Fruit fly (Drosophila melanogaster) S2 (cell line): ENCODE data around the gene CG7728.
A peak's percentile ranks its signal among the peaks of the same experiment; 100 is the strongest.

Experiments
- CG8478 ChIP-seq: fragments of >200 bp; optimal IDR thresholded peaks from 2 replicates; lab custom pipeline; 2018
- CTCF ChIP-seq, 2 experiments: fragments of >200 bp; optimal IDR thresholded peaks; 2 replicates each; lab custom pipeline; 2018

Gene CG7728

DNA sequence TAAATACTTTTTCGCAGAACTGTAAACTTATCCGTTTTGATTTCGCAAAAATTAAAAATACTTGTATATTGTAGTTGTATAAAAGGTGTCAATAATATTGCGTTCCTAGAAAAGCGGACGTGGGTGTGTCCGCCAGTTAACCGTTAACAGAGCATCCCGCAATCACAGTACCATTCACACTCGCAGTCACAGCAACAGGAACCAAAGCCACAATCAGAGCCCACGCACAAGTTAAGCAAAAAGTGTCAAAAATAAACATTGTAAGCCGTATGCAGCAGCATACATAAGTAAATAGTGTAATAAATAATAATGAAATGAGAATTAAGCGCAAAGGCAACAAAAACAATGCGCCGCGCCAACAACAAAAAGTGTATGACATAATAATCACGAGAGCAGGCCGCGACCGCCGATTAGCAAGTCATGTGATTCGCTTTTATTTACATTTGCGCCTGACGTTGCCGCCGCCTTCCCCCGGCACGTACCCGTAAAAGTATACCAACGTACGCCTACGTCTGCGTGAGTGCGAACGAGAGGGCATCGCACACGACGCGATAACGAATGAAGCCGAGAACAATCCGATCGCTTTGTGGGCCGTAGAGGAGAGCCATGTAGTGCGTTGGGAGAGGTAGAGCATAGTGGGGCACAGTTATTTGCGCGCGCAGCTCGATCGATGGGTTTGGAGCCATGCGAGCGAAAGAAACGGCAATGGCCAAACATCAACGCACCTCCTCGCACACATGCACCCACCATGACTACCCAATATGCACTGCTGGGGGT, 6.4 kb upstream of the CG7728 start:
- no peak for TF ChIP-seq CTCF (optimal IDR thresholded peaks at IDR 0.05; lab: Kevin White, UChicago)
- no peak for TF ChIP-seq CG8478

DNA sequence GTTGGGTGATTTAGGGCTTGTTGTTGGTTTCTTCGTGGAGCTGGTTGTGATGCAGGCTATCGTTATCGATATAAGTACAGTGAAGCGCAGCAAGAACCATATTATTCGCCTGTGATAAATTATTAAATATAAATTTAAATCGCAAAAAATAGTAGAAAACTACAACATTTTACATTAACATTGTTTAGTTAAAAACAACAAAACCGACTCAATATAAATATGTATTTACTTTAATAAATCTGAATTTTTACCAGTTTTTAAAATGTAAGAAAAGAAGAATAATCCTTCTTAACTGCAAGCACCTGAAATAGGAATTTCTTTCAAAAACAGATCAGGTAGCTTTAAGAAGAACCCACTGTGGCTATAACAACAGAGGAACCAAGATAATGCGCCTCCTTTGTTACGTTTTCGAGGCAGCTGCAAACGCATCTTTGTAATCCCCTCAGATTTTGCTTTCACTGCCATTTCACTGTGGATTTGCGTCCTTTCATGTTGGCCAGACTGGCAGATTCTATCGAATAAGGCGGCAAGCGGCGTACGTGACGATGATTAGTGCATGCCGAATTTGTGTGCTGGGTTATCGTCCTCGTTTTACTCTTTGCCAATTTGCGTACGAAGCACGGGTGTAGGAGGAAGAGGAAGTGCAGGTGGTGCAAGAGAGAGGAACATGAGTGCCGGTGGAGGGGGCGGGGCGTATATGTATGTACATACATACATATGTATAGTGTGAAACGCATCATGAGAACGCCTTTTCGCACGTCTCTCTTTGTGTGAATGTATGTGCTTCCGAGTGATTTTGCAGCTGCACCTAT, 5.6 kb upstream of the CG7728 start:
- TF ChIP-seq CG8478 (no peak), CTCF (optimal IDR thresholded peaks at IDR 0.05; lab: Kevin White, UChicago) (no peak)

DNA sequence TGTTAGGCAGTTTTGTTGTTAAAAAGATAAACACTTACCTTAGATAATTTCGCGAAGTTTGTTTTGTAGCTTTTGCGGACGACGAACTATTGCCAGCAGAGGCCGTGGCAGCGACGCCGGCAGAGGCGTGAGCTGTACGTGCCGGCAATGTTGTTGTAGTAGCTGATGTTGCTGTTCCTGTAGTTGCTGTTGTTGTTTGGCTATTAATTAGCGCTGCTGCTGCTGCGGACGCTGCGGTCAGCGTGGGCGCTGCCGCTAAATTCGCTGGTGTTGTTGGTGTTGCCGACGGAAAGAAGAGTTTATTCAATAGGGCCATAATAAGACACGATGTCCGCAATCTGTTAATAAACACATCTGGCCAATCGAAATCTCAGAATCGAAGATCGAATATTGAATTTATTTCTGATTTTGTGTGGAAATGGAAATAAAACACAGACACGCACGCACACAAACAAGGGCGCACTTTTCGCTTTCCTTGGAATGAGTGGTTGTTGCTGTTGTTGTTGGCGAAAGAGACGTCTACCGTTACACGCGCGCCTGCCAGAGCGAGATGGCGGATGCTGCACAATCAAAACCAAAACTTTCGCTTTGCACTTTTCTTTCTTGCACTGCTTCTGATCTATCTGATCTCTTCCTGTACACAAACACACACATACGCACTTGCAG, 4.9 kb upstream of the CG7728 start:
- TF ChIP-seq CG8478 = no peak
- no peak for TF ChIP-seq CTCF (optimal IDR thresholded peaks at IDR 0.05; lab: Kevin White, UChicago)

DNA sequence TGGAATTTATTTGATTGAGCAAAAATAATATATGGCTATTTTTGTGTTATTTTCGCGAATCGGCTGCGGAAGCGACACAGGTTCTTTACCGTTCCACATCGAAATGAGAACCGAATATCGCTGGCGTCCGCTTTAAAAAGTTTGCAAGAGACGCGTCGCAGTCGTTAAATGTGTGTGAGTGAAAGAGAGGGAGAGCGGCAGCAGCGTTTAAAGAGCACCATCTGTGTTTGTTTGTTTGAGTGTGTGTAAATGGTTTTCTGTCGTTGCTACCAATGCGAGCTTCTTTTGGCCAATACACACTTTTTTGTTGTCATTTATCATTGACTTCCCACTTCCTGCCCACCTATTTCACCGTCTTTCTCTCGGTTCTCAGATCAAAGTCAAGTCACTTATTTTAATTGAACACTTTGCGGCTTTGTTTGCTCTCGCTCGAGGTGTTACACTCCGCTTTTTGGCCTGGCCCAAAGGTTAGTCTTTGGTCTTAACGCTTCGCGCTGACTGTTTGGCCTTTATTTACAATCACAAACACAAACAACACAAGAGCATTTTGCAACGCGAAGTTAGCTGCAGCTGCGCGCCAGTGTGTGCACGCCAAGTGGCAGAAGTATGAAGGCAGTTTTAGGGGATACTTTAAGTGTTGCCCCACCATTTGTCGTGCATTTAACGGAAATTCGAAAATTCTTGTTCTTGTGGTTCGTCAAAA, 4.2 kb upstream of the CG7728 start, which contains the start of gene CG3764:
Gene CG3764, minus strand, starts transcription at position 549 of the 703 bp plus-strand sequence.
- peak in 1 of 2 experiments; percentile 27 for TF ChIP-seq CTCF (optimal IDR thresholded peaks at IDR 0.05; lab: Kevin White, UChicago)
- TF ChIP-seq CG8478 = no peak

DNA sequence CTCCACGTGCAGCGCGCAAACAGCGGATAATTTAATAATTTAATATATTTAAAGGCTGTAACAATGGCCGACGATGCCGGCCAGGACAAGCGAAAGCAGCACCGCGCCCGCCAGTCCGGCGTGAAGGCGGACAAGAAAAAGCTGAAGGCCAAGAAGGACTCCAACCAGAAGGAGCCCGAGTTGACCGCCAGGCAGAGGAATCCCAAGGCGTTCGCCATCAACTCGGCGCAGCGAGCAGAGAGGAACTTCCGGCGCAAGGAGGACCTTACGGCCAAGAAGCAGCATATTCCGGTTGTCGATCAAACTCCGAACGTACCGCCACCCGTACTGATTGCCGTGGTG, 211 bp downstream of the CG7728 start:
- TF ChIP-seq CTCF (optimal IDR thresholded peaks at IDR 0.05; lab: Kevin White, UChicago) (no peak), CG8478 (no peak)

dm6 chr3L:17022756-17023155, 6.4 kb downstream of the CG7728 start, which contains the start of gene CG6652:
TSS of gene CG6652 (minus strand) at chr3L:17022856.
- TF ChIP-seq CTCF (optimal IDR thresholded peaks at IDR 0.05; lab: Kevin White, UChicago) = no peak

- TF ChIP-seq CTCF (optimal IDR thresholded peaks at IDR 0.05; lab: Kevin White, UChicago) = no peak
- TF ChIP-seq CG8478 = no peak
Observed at dm6 chr3L:17023641-17024040, 7.3 kb downstream of the CG7728 start, which contains the start of gene a10. TSS of gene a10 (minus strand) at chr3L:17023741.

dm6 chr3L:17024095-17024639, 7.8 kb downstream of the CG7728 start, which contains the start of gene Fit2:
TSS of gene Fit2 (plus strand) at chr3L:17024328.
- TF ChIP-seq CG8478 (no peak), CTCF (optimal IDR thresholded peaks at IDR 0.05; lab: Kevin White, UChicago) (no peak)

- no peak for TF ChIP-seq CG8478
- TF ChIP-seq CTCF (optimal IDR thresholded peaks at IDR 0.05; lab: Kevin White, UChicago) = no peak
Observed at dm6 chr3L:17027310-17027709, 11.0 kb downstream of the CG7728 start, which contains the start of gene CG7730. TSS of gene CG7730 (plus strand) at chr3L:17027515.

DNA sequence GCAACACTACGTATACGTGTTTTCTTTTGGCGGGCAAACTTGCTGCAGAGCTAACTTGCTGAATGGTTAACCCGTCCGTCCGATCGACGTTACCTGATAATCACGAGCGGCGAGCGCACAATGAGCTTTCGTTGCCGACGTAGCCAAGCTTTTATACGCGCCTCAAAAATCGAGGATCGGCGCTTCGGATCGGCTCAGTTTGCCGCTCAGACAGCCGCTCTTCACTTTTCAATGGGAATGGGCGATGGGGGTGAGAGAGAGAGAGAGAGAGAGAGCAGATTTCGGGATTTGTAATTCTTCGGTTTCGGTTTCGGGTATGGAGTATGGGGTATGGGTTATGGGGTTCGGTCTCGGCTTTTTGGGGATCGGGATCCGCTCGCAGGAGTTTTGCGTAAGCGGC, 15.6 kb downstream of the CG7728 start, which contains the start of gene Ilp8:
Gene Ilp8, minus strand, starts transcription at position 110 of the 400 bp plus-strand sequence.
- TF ChIP-seq CTCF (optimal IDR thresholded peaks at IDR 0.05; lab: Kevin White, UChicago) (no peak), CG8478 (no peak)

- TF ChIP-seq CG8478 (no peak), CTCF (optimal IDR thresholded peaks at IDR 0.05; lab: Kevin White, UChicago) (no peak)
Observed at dm6 chr3L:17033309-17033708, 17.0 kb downstream of the CG7728 start.

DNA sequence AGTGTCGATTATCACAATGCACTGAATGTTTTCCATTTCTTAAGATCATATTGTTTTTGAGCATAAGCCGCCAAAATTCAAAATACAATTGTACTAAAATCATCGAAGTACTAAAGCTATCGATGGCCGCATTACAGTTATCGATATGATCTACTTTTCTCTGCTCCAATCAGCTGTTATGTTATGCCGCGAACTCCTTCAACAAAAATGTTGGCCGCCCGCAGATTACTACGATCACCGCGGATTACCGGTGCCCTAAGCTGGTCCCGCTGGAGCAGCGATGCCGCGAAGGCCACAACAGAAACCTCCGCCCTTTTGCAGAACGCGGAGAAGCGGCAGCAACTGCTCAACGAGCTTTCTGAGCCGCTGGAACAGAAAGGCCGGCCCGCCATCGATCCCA, 19.2 kb downstream of the CG7728 start, which contains the start of gene beg:
Gene beg, plus strand, starts transcription at position 177 of the 400 bp plus-strand sequence.
- TF ChIP-seq CG8478 = no peak
- TF ChIP-seq CTCF (optimal IDR thresholded peaks at IDR 0.05; lab: Kevin White, UChicago) = no peak

DNA sequence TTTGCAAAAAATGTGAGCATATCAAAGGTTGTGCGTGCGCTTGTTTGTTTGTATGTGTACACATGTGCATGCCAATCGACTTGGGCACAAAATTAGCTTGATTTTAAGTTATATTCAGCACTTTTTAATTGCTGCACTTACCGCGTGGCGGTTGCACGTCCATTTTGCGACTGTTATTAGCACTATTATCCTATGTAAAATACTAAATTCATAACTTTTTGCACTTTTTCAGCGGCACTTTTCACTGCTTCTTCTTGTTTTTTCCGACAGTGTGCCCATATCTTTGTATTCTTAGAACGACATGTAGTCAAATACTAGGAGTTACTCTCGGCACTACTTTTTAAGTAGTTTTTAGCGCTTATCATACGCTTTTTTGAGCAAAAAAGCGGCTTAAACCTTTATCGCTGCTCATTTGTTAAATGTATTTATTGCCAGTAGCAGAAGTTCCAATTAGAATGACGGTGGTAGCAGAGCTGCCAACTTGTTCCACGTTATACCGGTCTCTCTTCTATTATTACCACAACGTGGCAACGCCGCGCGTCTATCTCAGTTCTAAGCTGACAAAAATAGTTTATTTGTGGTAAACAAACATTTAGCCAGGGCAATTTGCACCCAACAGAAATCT, 26.1 kb downstream of the CG7728 start, which contains the start of the genes scaf6 and Papst2:
Gene scaf6, minus strand, starts transcription at position 278 of the 625 bp plus-strand sequence.
Gene Papst2, plus strand, starts transcription at position 501 of the 625 bp plus-strand sequence.
- TF ChIP-seq CTCF (optimal IDR thresholded peaks at IDR 0.05; lab: Kevin White, UChicago) = peak; percentile 1 to 14
- TF ChIP-seq CG8478 = no peak

DNA sequence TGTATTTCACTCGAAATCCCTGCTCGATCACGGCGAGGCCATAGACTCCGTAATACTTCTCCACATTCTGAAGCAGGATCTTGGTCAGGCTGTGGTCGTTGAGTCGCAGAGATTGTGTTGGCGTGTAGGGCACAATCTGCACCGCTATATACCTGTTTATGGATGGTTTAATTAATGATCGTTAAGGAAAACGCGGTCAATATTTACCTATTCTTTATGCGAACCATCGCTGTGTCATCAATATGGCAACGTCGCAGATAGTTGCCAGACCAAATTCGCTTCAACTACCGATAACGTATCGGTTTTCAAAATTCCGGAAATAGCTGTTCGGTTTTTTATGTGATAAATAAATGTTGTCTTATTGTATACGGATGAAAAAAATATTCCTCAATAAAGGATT, 28.5 kb downstream of the CG7728 start, which contains the start of gene Pop5:
Gene Pop5, minus strand, starts transcription at position 240 of the 400 bp plus-strand sequence.
- TF ChIP-seq CTCF (optimal IDR thresholded peaks at IDR 0.05; lab: Kevin White, UChicago) = no peak
